Worm (Caenorhabditis elegans) whole organism, L3 larva: ENCODE results near the gene fbxb-40.

ENCODE experiments used
- aly-2 ChIP-seq: fragments of 150-350 bp; optimal IDR thresholded peaks from 2 replicates; lab custom pipeline; 2014; ENCODE audit warnings: missing biosample characterization, missing genetic modification characterization
- ama-1 ChIP-seq: fragments of 150-350 bp; optimal IDR thresholded peaks from 2 replicates; lab custom pipeline; 2018
- ceh-82 ChIP-seq: fragments of 150-350 bp; optimal IDR thresholded peaks from 2 replicates; lab custom pipeline; 2014; ENCODE audit warnings: missing biosample characterization, missing genetic modification characterization
- egl-27 ChIP-seq: sonication (generic microtip); optimal IDR thresholded peaks from 4 replicates; lab custom pipeline; 2017; ENCODE audit warnings: missing biosample characterization, missing genetic modification reagents, missing genetic modification characterization
- nhr-11 ChIP-seq: fragments of 150-350 bp; optimal IDR thresholded peaks from 2 replicates; lab custom pipeline; 2014; ENCODE audit warnings: missing biosample characterization, missing genetic modification characterization
- nhr-12 ChIP-seq: fragments of 150-350 bp; optimal IDR thresholded peaks from 2 replicates; lab custom pipeline; 2014; ENCODE audit warnings: missing biosample characterization, missing genetic modification characterization
- nhr-25 ChIP-seq: sonication (generic microtip); optimal IDR thresholded peaks from 2 replicates; lab custom pipeline; 2017; ENCODE audit warnings: missing biosample characterization, missing genetic modification characterization
- nhr-28 ChIP-seq: fragments of 150-350 bp; optimal IDR thresholded peaks from 2 replicates; lab custom pipeline; 2014; ENCODE audit warnings: missing biosample characterization, missing genetic modification characterization
- snpc-4 ChIP-seq: fragments of 150-350 bp; optimal IDR thresholded peaks from 2 replicates; lab custom pipeline; 2014; ENCODE audit warnings: missing biosample characterization, missing genetic modification characterization

ce11 chrII:1042227-1042626 lies 7.5 kb downstream of the fbxb-40 start, which contains the start of gene fbxb-41:
- TF ChIP-seq aly-2 (tag; lab: Kevin White, UChicago) (no peak), nhr-11 (tag; lab: Kevin White, UChicago) (no peak), ama-1 (lab: Kevin White, UChicago) (no peak), snpc-4 (tag; lab: Kevin White, UChicago) (no peak), nhr-25 (tag; lab: Kevin White, UChicago) (no peak), egl-27 (tag; lab: Kevin White, UChicago) (no peak), nhr-12 (tag; lab: Kevin White, UChicago) (no peak), nhr-28 (no peak), ceh-82 (tag; lab: Kevin White, UChicago) (no peak)
